Worm (Caenorhabditis elegans): Measurements from ENCODE around the gene sre-48.

- TF ChIP-seq mdl-1 (tag; optimal IDR thresholded peaks at IDR 0.05) (peak in 1 of 2 experiments; percentile 33), egl-27 (tag; optimal IDR thresholded peaks at IDR 0.05) (no peak), D1046.2 (GFP tag; IDR thresholded peaks at IDR 0.05) (no peak), cey-2 (tag; optimal IDR thresholded peaks at IDR 0.05; ENCODE audit: borderline replicate concordance, insufficient read depth) (peak; percentile 46), dmd-8 (GFP tag; IDR thresholded peaks at IDR 0.05) (no peak), unc-130 (GFP tag; optimal IDR thresholded peaks at IDR 0.05) (no peak), F37D6.2 (tag; optimal IDR thresholded peaks at IDR 0.05) (no peak), gei-8 (GFP tag; optimal IDR thresholded peaks at IDR 0.05) (no peak), fos-1 (tag; optimal IDR thresholded peaks at IDR 0.05) (no peak), ama-1 (optimal IDR thresholded peaks at IDR 0.05) (no peak), nhr-25 (tag; optimal IDR thresholded peaks at IDR 0.05; ENCODE audit: borderline replicate concordance, insufficient read depth) (no peak), snpc-4 (tag; optimal IDR thresholded peaks at IDR 0.05) (no peak), aly-2 (tag; optimal IDR thresholded peaks at IDR 0.05) (no peak)
These were observed 25.6 kb downstream of the sre-48 start for ce11 chrII:13954077-13954476.
